Fruit fly (Drosophila melanogaster) whole organism, embryonic: Measurements from ENCODE around the gene CG31287.

Source experiments
- Aef1 ChIP-seq: fragments of 200-800 bp; sonication (Bioruptor generic); IDR thresholded peaks from 3 replicates; pipeline ENCODE4 v1.3.6; 2022; ENCODE audit warnings: missing biosample characterization, missing genetic modification characterization
- B-H2 ChIP-seq: fragments of 200-800 bp; sonication (Bioruptor generic); optimal IDR thresholded peaks from 2 replicates; lab custom pipeline; 2018; ENCODE audit warnings: missing biosample characterization, mild to moderate bottlenecking, missing genetic modification characterization
- CG10147 ChIP-seq: fragments of 200-800 bp; sonication (Bioruptor generic); optimal IDR thresholded peaks from 2 replicates; lab custom pipeline; 2019; ENCODE audit warnings: missing biosample characterization, mild to moderate bottlenecking, missing genetic modification characterization, moderate library complexity
- CG12071 ChIP-seq: fragments of 200-800 bp; sonication (Bioruptor generic); optimal IDR thresholded peaks from 3 replicates; lab custom pipeline; 2018; ENCODE audit warnings: missing biosample characterization, mild to moderate bottlenecking, missing genetic modification characterization
- CG1233 ChIP-seq: fragments of 200-800 bp; sonication (Bioruptor generic); optimal IDR thresholded peaks from 4 replicates; lab custom pipeline; 2018; ENCODE audit warnings: missing biosample characterization, mild to moderate bottlenecking, missing genetic modification characterization
- CG13287 ChIP-seq: fragments of 200-800 bp; sonication (Bioruptor generic); IDR thresholded peaks from 2 replicates; pipeline ENCODE4 v1.3.6; 2022; ENCODE audit warnings: missing biosample characterization, missing genetic modification characterization; ENCODE audit not compliant: partially characterized antibody
- CG13894 ChIP-seq: fragments of 200-800 bp; sonication (Bioruptor generic); optimal IDR thresholded peaks from 3 replicates; lab custom pipeline; 2018; ENCODE audit warnings: missing biosample characterization, mild to moderate bottlenecking, missing genetic modification characterization, moderate library complexity
- CG14050 ChIP-seq: fragments of 200-800 bp; sonication (Bioruptor generic); IDR thresholded peaks from 3 replicates; pipeline ENCODE4 v1.3.6; 2022; ENCODE audit warnings: missing biosample characterization, missing genetic modification characterization
- CG14441 ChIP-seq: fragments of 200-800 bp; sonication (Bioruptor generic); IDR thresholded peaks from 2 replicates; pipeline ENCODE4 v1.3.6; 2022; ENCODE audit warnings: missing biosample characterization, missing genetic modification characterization
- CG30431 ChIP-seq: fragments of 200-800 bp; sonication (Bioruptor generic); optimal IDR thresholded peaks from 2 replicates; lab custom pipeline; 2017; ENCODE audit warnings: missing biosample characterization, missing genetic modification characterization
- CG3281 ChIP-seq: fragments of 200-800 bp; sonication (Bioruptor generic); optimal IDR thresholded peaks from 3 replicates; lab custom pipeline; 2017; ENCODE audit warnings: missing biosample characterization, mild to moderate bottlenecking, missing genetic modification characterization
- CG33557 ChIP-seq: fragments of 200-800 bp; sonication (Bioruptor generic); optimal IDR thresholded peaks from 2 replicates; lab custom pipeline; 2019; ENCODE audit warnings: missing biosample characterization, mild to moderate bottlenecking, missing genetic modification characterization, moderate library complexity
- CG4707 ChIP-seq: fragments of 200-800 bp; sonication (Bioruptor generic); optimal IDR thresholded peaks from 2 replicates; lab custom pipeline; 2018; ENCODE audit warnings: missing biosample characterization, mild to moderate bottlenecking, missing genetic modification characterization, moderate library complexity
- CG7987 ChIP-seq: fragments of 200-800 bp; sonication (Bioruptor generic); optimal IDR thresholded peaks from 2 replicates; lab custom pipeline; 2018; ENCODE audit warnings: missing biosample characterization, mild to moderate bottlenecking, missing genetic modification characterization, moderate library complexity
- CG8290 ChIP-seq, 3 experiments: fragments of 200-800 bp; sonication (Bioruptor generic); optimal IDR thresholded peaks; 2 replicates each; lab custom pipeline; 2016 to 2019; ENCODE audit warnings: missing biosample characterization in 3 of 3, missing genetic modification characterization in 3 of 3, mild to moderate bottlenecking in 2 of 3, moderate library complexity in 1 of 3
- CG8924 ChIP-seq: fragments of 200-800 bp; optimal IDR thresholded peaks from 3 replicates; lab custom pipeline; 2019; ENCODE audit warnings: missing biosample characterization, mild to moderate bottlenecking, missing genetic modification characterization, moderate library complexity
- Deaf1 ChIP-seq: fragments of 200-800 bp; optimal IDR thresholded peaks from 3 replicates; lab custom pipeline; 2019; ENCODE audit warnings: missing biosample characterization, mild to moderate bottlenecking, missing genetic modification characterization, moderate library complexity
- Drgx ChIP-seq: fragments of 200-800 bp; sonication (Bioruptor generic); IDR thresholded peaks from 2 replicates; pipeline ENCODE4 v1.3.6; 2022; ENCODE audit warnings: missing biosample characterization, missing genetic modification characterization
- Fer1 ChIP-seq: fragments of 200-800 bp; sonication (Bioruptor generic); optimal IDR thresholded peaks from 2 replicates; lab custom pipeline; 2017; ENCODE audit warnings: missing biosample characterization, mild to moderate bottlenecking, missing genetic modification characterization
- Fer2 ChIP-seq: fragments of 200-800 bp; sonication (Bioruptor generic); optimal IDR thresholded peaks from 2 replicates; lab custom pipeline; 2018; ENCODE audit warnings: missing biosample characterization, mild to moderate bottlenecking, missing genetic modification characterization, moderate library complexity
- GATAe ChIP-seq: fragments of 200-800 bp; sonication (Bioruptor generic); conservative IDR thresholded peaks from 2 replicates; pipeline ENCODE4 v1.3.6; 2022; ENCODE audit warnings: missing biosample characterization, missing genetic modification characterization
- HHEX ChIP-seq: fragments of 200-800 bp; sonication (Bioruptor generic); optimal IDR thresholded peaks from 3 replicates; lab custom pipeline; 2017; ENCODE audit warnings: missing biosample characterization, mild to moderate bottlenecking, missing genetic modification characterization, missing genetic modification reagents
- HmgZ ChIP-seq: fragments of 200-800 bp; sonication (Bioruptor generic); optimal IDR thresholded peaks from 2 replicates; lab custom pipeline; 2018; ENCODE audit warnings: missing biosample characterization, mild to moderate bottlenecking, missing genetic modification characterization
- Hmr ChIP-seq: fragments of 200-800 bp; sonication (Bioruptor generic); optimal IDR thresholded peaks from 3 replicates; lab custom pipeline; 2017; ENCODE audit warnings: mild to moderate bottlenecking, missing biosample characterization, missing genetic modification reagents, missing genetic modification characterization
- Hr78 ChIP-seq, 2 experiments: fragments of 200-800 bp in 1 of 2; fragments of >200 bp in 1 of 2; sonication (Bioruptor generic) in 1 of 2; optimal IDR thresholded peaks; 2 replicates each; lab custom pipeline; 2017 to 2019; ENCODE audit warnings: missing biosample characterization in 2 of 2, missing genetic modification characterization in 2 of 2, mild to moderate bottlenecking in 1 of 2, moderate library complexity in 1 of 2
- MESR4 ChIP-seq: fragments of 200-800 bp; sonication (Bioruptor generic); optimal IDR thresholded peaks from 2 replicates; lab custom pipeline; 2018; ENCODE audit warnings: missing biosample characterization, mild to moderate bottlenecking, missing genetic modification characterization, moderate library complexity
- Pdp1 ChIP-seq, 2 experiments: fragments of 200-800 bp; sonication (Bioruptor generic); optimal IDR thresholded peaks; 3 replicates each; lab custom pipeline; 2016; ENCODE audit warnings: missing biosample characterization in 2 of 2, missing genetic modification characterization in 2 of 2, mild to moderate bottlenecking in 1 of 2, moderate library complexity in 1 of 2
- Ptx1 ChIP-seq: fragments of 200-800 bp; sonication (Bioruptor generic); IDR thresholded peaks from 2 replicates; pipeline ENCODE4 v1.3.6; 2022; ENCODE audit warnings: missing biosample characterization, missing genetic modification characterization
- Stat92E ChIP-seq, 3 experiments: fragments of >200 bp in 2 of 3; fragments of 200-800 bp in 1 of 3; sonication (Bioruptor generic) in 1 of 3; optimal IDR thresholded peaks; 2 replicates each; lab custom pipeline; 2017 to 2019; ENCODE audit warnings: missing biosample characterization in 3 of 3, missing genetic modification characterization in 3 of 3, mild to moderate bottlenecking in 1 of 3, moderate library complexity in 1 of 3
- abd-A ChIP-seq: fragments of 200-800 bp; sonication (Bioruptor generic); optimal IDR thresholded peaks from 3 replicates; lab custom pipeline; 2019; ENCODE audit warnings: missing biosample characterization, mild to moderate bottlenecking, missing genetic modification characterization, moderate library complexity
- en ChIP-seq: fragments of 200-800 bp; sonication (Bioruptor generic); optimal IDR thresholded peaks from 2 replicates; lab custom pipeline; 2016; ENCODE audit warnings: missing biosample characterization, missing genetic modification characterization
- esg ChIP-seq: fragments of 200-800 bp; sonication (Bioruptor generic); conservative IDR thresholded peaks from 2 replicates; pipeline ENCODE4 v1.3.6; 2022; ENCODE audit warnings: missing biosample characterization, missing genetic modification characterization
- gce ChIP-seq: fragments of 200-800 bp; sonication (Bioruptor generic); IDR thresholded peaks from 3 replicates; pipeline ENCODE4 v1.3.6; 2022; ENCODE audit warnings: missing biosample characterization, missing genetic modification characterization
- gro ChIP-seq: fragments of 200-800 bp; sonication (Bioruptor generic); optimal IDR thresholded peaks from 2 replicates; lab custom pipeline; 2016; ENCODE audit warnings: missing biosample characterization, missing genetic modification characterization
- kah ChIP-seq: fragments of 200-800 bp; sonication (Bioruptor generic); optimal IDR thresholded peaks from 2 replicates; lab custom pipeline; 2018; ENCODE audit warnings: missing biosample characterization, mild to moderate bottlenecking, missing genetic modification characterization
- kni ChIP-seq: fragments of 200-800 bp; sonication (Bioruptor generic); optimal IDR thresholded peaks from 3 replicates; lab custom pipeline; 2017; ENCODE audit warnings: mild to moderate bottlenecking, missing biosample characterization, missing genetic modification reagents, missing genetic modification characterization
- lab ChIP-seq: fragments of 200-800 bp; sonication (Bioruptor generic); optimal IDR thresholded peaks from 3 replicates; lab custom pipeline; 2017; ENCODE audit warnings: missing biosample characterization, missing genetic modification characterization, mild to moderate bottlenecking, moderate library complexity, missing genetic modification reagents
- mirr ChIP-seq: fragments of 200-800 bp; sonication (Bioruptor generic); optimal IDR thresholded peaks from 3 replicates; lab custom pipeline; 2018; ENCODE audit warnings: missing biosample characterization, mild to moderate bottlenecking, missing genetic modification characterization
- org-1 ChIP-seq: fragments of 200-800 bp; sonication (Bioruptor generic); optimal IDR thresholded peaks from 2 replicates; lab custom pipeline; 2017; ENCODE audit warnings: missing biosample characterization, missing genetic modification characterization
- pfk ChIP-seq: fragments of 200-800 bp; sonication (Bioruptor generic); optimal IDR thresholded peaks from 2 replicates; lab custom pipeline; 2018; ENCODE audit warnings: missing biosample characterization, mild to moderate bottlenecking, missing genetic modification characterization, moderate library complexity
- rib ChIP-seq: fragments of 200-800 bp; sonication (Bioruptor generic); IDR thresholded peaks from 2 replicates; pipeline ENCODE4 v1.3.6; 2022; ENCODE audit warnings: missing biosample characterization, missing genetic modification characterization
- sens-2 ChIP-seq: fragments of 200-800 bp; sonication (Bioruptor generic); IDR thresholded peaks from 2 replicates; pipeline ENCODE4 v1.3.6; 2022; ENCODE audit warnings: missing biosample characterization, missing genetic modification characterization
- sna ChIP-seq: fragments of 200-800 bp; sonication (Bioruptor generic); IDR thresholded peaks from 2 replicates; pipeline ENCODE4 v1.3.6; 2022; ENCODE audit warnings: missing biosample characterization, missing genetic modification characterization; ENCODE audit not compliant: partially characterized antibody
- so ChIP-seq: fragments of 200-800 bp; sonication (Bioruptor generic); IDR thresholded peaks from 3 replicates; pipeline ENCODE4 v1.3.6; 2022; ENCODE audit warnings: missing biosample characterization, missing genetic modification characterization
- tx ChIP-seq: fragments of 200-800 bp; sonication (Bioruptor generic); optimal IDR thresholded peaks from 2 replicates; lab custom pipeline; 2016; ENCODE audit warnings: missing biosample characterization, missing genetic modification characterization
- wdn ChIP-seq: fragments of 200-800 bp; sonication (Bioruptor generic); IDR thresholded peaks from 2 replicates; pipeline ENCODE4 v1.3.6; 2022; ENCODE audit warnings: missing biosample characterization, missing genetic modification characterization
- zf30C ChIP-seq: fragments of 200-800 bp; sonication (Bioruptor generic); optimal IDR thresholded peaks from 3 replicates; lab custom pipeline; 2018; ENCODE audit warnings: missing biosample characterization, mild to moderate bottlenecking, missing genetic modification characterization
- zfh2 ChIP-seq: fragments of 200-800 bp; sonication (Bioruptor generic); optimal IDR thresholded peaks from 2 replicates; lab custom pipeline; 2016; ENCODE audit warnings: missing biosample characterization, missing genetic modification characterization

CG31287 gene

DNA sequence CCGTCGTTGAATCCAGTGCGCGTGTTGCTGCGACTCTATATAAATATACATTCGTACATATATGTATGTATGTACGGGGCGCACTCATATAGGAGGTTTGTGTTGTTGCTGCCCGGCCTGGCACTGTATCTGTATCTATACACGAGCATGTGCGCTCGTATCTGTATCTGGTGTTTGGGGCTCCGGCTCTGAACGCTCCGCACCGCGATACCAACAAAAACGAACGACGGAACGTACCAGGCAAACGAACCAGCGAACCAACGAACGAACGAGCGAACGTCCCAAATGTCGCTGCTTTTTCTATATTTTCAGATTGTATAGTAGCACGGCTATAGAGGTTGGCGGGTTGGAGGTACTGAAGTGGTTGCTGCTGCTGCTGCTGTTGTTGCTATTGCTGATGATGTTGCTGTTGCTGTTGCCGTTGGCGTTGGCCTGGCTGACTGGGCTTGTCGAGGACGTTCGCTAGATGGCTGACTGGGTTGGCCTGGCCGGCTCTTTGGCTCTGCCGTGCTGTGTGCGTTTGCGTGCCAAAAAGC, 4.0 kb downstream of the CG31287 start (continued):
- no peak for TF ChIP-seq en (GFP tag; lab: Kevin White, UChicago)
- TF ChIP-seq esg (GFP tag; lab: Robert Waterston, UW) = no peak
- peak; percentile 45 for TF ChIP-seq CG12071
- TF ChIP-seq Drgx = peak; percentile 59
- peak; percentile 45; the same call in 1 of the 2 replicates for TF ChIP-seq GATAe (GFP tag; lab: Robert Waterston, UW)
- peak; percentile 24 for TF ChIP-seq Hmr (GFP tag; lab: Kevin White, UChicago)
- no peak for TF ChIP-seq CG33557 (GFP tag; lab: Kevin White, UChicago)
- no peak for TF ChIP-seq gce (GFP tag; lab: Robert Waterston, UW)
- peak; percentile 22 for TF ChIP-seq org-1
- TF ChIP-seq pfk (GFP tag; lab: Kevin White, UChicago) = peak; percentile 37
- peak; percentile 39 for TF ChIP-seq CG4707 (GFP tag; lab: Kevin White, UChicago)
- peak; percentile 60 for TF ChIP-seq B-H2
- TF ChIP-seq Deaf1 (tag; lab: Kevin White, UChicago) = peak; percentile 98
- 0 out of 2 replicates have a peak, but pooled peaks have one; percentile 8 for TF ChIP-seq Ptx1 (GFP tag; lab: Robert Waterston, UW)
- peak; percentile 24 for TF ChIP-seq kah (GFP tag; lab: Kevin White, UChicago)
- no peak for TF ChIP-seq zfh2 (GFP tag; lab: Kevin White, UChicago)
- peak; percentile 43 for TF ChIP-seq CG7987
- peak; percentile 7 for TF ChIP-seq MESR4 (GFP tag; lab: Kevin White, UChicago)
- TF ChIP-seq CG30431 = no peak
- peak; percentile 68 for TF ChIP-seq lab
- peak; percentile 53 for TF ChIP-seq Fer1 (GFP tag; lab: Kevin White, UChicago)
- TF ChIP-seq gro (GFP tag; lab: Kevin White, UChicago) = peak; percentile 9
- peak; percentile 65; the same call in 2 of the 3 replicates for TF ChIP-seq so
- peak; percentile 25 for TF ChIP-seq CG1233 (GFP tag; lab: Kevin White, UChicago)
- TF ChIP-seq HmgZ (tag; lab: Kevin White, UChicago) = peak; percentile 83
- no peak for TF ChIP-seq sens-2 (GFP tag; lab: Robert Waterston, UW)
- TF ChIP-seq Fer2 = no peak
- TF ChIP-seq Aef1 (GFP tag; lab: Robert Waterston, UW) = peak; percentile 71
- TF ChIP-seq CG13894 (tag; lab: Kevin White, UChicago) = peak; percentile 99
- TF ChIP-seq Hr78 (GFP tag; optimal IDR thresholded peaks at IDR 0.05; lab: Kevin White, UChicago) = peak in 1 of 2 experiments; percentile 55
- TF ChIP-seq CG10147 = peak; percentile 19
- no peak for TF ChIP-seq CG3281 (GFP tag; lab: Kevin White, UChicago)
- TF ChIP-seq CG13287 = peak; percentile 64
- peak; percentile 38 for TF ChIP-seq HHEX (GFP tag; lab: Kevin White, UChicago)
- no peak for TF ChIP-seq tx (GFP tag; lab: Kevin White, UChicago)
- peak; percentile 75; the same call in 1 of the 2 replicates for TF ChIP-seq rib (GFP tag; lab: Robert Waterston, UW)
- 0 out of 2 replicates have a peak, but pooled peaks have one; percentile 56 for TF ChIP-seq sna (GFP tag; lab: Robert Waterston, UW)
- 0 out of 2 replicates have a peak, but pooled peaks have one; percentile 29 for TF ChIP-seq CG14441
- TF ChIP-seq abd-A = peak; percentile 84
- TF ChIP-seq Pdp1 (GFP tag; optimal IDR thresholded peaks at IDR 0.05; lab: Kevin White, UChicago) = peak in 1 of 2 experiments; percentile 27
- TF ChIP-seq Stat92E (GFP tag; optimal IDR thresholded peaks at IDR 0.05; lab: Kevin White, UChicago) = peak in 1 of 3 experiments; percentile 68
- TF ChIP-seq zf30C (GFP tag; lab: Kevin White, UChicago) = no peak
- TF ChIP-seq CG8290 (GFP tag; optimal IDR thresholded peaks at IDR 0.05; lab: Kevin White, UChicago) = peak; percentile 52
- TF ChIP-seq CG8290 (tag; optimal IDR thresholded peaks at IDR 0.05; lab: Kevin White, UChicago) = peak in 1 of 2 experiments; percentile 81
- peak; percentile 82 for TF ChIP-seq kni
- TF ChIP-seq CG14050 = no peak
- peak; percentile 24 for TF ChIP-seq CG8924
- TF ChIP-seq mirr (GFP tag; lab: Kevin White, UChicago) = peak; percentile 80
- TF ChIP-seq wdn = 0 out of 2 replicates have a peak, but pooled peaks have one; percentile 26
